Worm (Caenorhabditis elegans) whole organism, early embryonic: Measurements from ENCODE around the gene lurp-2.

ENCODE experiments used
- B0310.2 ChIP-seq: sonication (generic microtip); optimal IDR thresholded peaks from 2 replicates; lab custom pipeline; 2016; ENCODE audit warnings: mild to moderate bottlenecking, missing genetic modification characterization, missing compliant biosample characterization
- F13C5.2 ChIP-seq: sonication (generic microtip); optimal IDR thresholded peaks from 2 replicates; lab custom pipeline; 2017; ENCODE audit warnings: mild to moderate bottlenecking, missing genetic modification characterization, inconsistent platforms, missing compliant biosample characterization
- aly-1 ChIP-seq: sonication (generic microtip); optimal IDR thresholded peaks from 2 replicates; lab custom pipeline; 2016; ENCODE audit warnings: missing genetic modification characterization, missing compliant biosample characterization
- ama-1 ChIP-seq: fragments of 150-350 bp; optimal IDR thresholded peaks from 2 replicates; lab custom pipeline; 2014
- ceh-13 ChIP-seq: fragments of 200-800 bp; sonication (Bioruptor generic); optimal IDR thresholded peaks from 2 replicates; lab custom pipeline; 2018; ENCODE audit warnings: mild to moderate bottlenecking, missing genetic modification characterization, missing compliant biosample characterization
- ceh-36 ChIP-seq: sonication (generic microtip); optimal IDR thresholded peaks from 2 replicates; lab custom pipeline; 2016; ENCODE audit warnings: missing genetic modification characterization, inconsistent platforms, missing compliant biosample characterization
- ets-7 ChIP-seq: sonication (generic microtip); optimal IDR thresholded peaks from 2 replicates; lab custom pipeline; 2016; ENCODE audit warnings: missing genotype, missing genetic modification characterization, missing compliant biosample characterization
- flt-1 ChIP-seq: fragments of 200-800 bp; sonication (Bioruptor generic); IDR thresholded peaks from 2 replicates; pipeline ENCODE4 v1.3.6; 2022; ENCODE audit warnings: missing genetic modification characterization, missing compliant biosample characterization
- hmbx-1 ChIP-seq: sonication (generic microtip); optimal IDR thresholded peaks from 2 replicates; lab custom pipeline; 2016; ENCODE audit warnings: mild to moderate bottlenecking, missing genetic modification characterization, missing compliant biosample characterization
- hmg-4 ChIP-seq: fragments of 200-800 bp; sonication (Bioruptor generic); optimal IDR thresholded peaks from 2 replicates; lab custom pipeline; 2018; ENCODE audit warnings: mild to moderate bottlenecking, missing genetic modification characterization, missing compliant biosample characterization
- hnd-1 ChIP-seq: sonication (generic microtip); optimal IDR thresholded peaks from 2 replicates; lab custom pipeline; 2016; ENCODE audit warnings: missing genetic modification characterization, missing compliant biosample characterization
- pes-1 ChIP-seq: fragments of 200-800 bp; sonication (Bioruptor generic); IDR thresholded peaks from 2 replicates; pipeline ENCODE4 v1.3.6; 2022; ENCODE audit warnings: missing genetic modification reagents, missing genetic modification characterization, missing compliant biosample characterization
- scrt-1 ChIP-seq: fragments of 200-800 bp; sonication (Bioruptor generic); IDR thresholded peaks from 2 replicates; pipeline ENCODE4 v1.3.6; 2022; ENCODE audit warnings: missing genetic modification characterization, missing compliant biosample characterization
- sea-1 ChIP-seq: fragments of 200-800 bp; sonication (Bioruptor generic); conservative IDR thresholded peaks from 2 replicates; pipeline ENCODE4 v1.3.6; 2022; ENCODE audit warnings: missing genetic modification characterization, missing compliant biosample characterization
- tbx-11 ChIP-seq: fragments of 200-800 bp; sonication (Bioruptor generic); IDR thresholded peaks from 2 replicates; pipeline ENCODE4 v1.3.6; 2022; ENCODE audit warnings: missing genetic modification characterization, missing compliant biosample characterization
- tbx-37 ChIP-seq: fragments of 200-800 bp; sonication (Bioruptor generic); conservative IDR thresholded peaks from 2 replicates; pipeline ENCODE4 v1.3.6; 2022; ENCODE audit warnings: missing genetic modification reagents, missing genetic modification characterization, missing compliant biosample characterization
- tra-4 ChIP-seq: sonication (generic microtip); optimal IDR thresholded peaks from 2 replicates; lab custom pipeline; 2017; ENCODE audit warnings: missing genetic modification characterization, missing compliant biosample characterization

lurp-2 gene

ce11 chrV:13411992-13412298 is 41.5 kb upstream of the lurp-2 start:
- TF ChIP-seq hnd-1 (tag; lab: Kevin White, UChicago) (no peak), hmbx-1 (tag; lab: Kevin White, UChicago) (no peak), aly-1 (tag; lab: Kevin White, UChicago) (no peak), pes-1 (GFP tag; lab: Robert Waterston, UW) (no peak), ama-1 (lab: Kevin White, UChicago) (no peak), B0310.2 (no peak), F13C5.2 (tag; lab: Kevin White, UChicago) (no peak), sea-1 (GFP tag; lab: Robert Waterston, UW) (no peak), flt-1 (GFP tag; lab: Robert Waterston, UW) (no peak), tbx-37 (GFP tag; lab: Robert Waterston, UW) (no peak), ets-7 (tag; lab: Kevin White, UChicago) (no peak), scrt-1 (GFP tag; lab: Robert Waterston, UW) (no peak), ceh-36 (tag; lab: Kevin White, UChicago) (no peak), tra-4 (no peak), hmg-4 (GFP tag; lab: Kevin White, UChicago) (no peak), tbx-11 (no peak), ceh-13 (GFP tag; lab: Kevin White, UChicago) (no peak)

ce11 chrV:13413301-13413700 is 40.1 kb upstream of the lurp-2 start:
- TF ChIP-seq ceh-13 (GFP tag; lab: Kevin White, UChicago), result no peak
- TF ChIP-seq pes-1 (GFP tag; lab: Robert Waterston, UW), result no peak
- TF ChIP-seq aly-1 (tag; lab: Kevin White, UChicago), result no peak
- TF ChIP-seq hmg-4 (GFP tag; lab: Kevin White, UChicago), result no peak
- TF ChIP-seq ceh-36 (tag; lab: Kevin White, UChicago), result no peak

- TF ChIP-seq ets-7 (tag; lab: Kevin White, UChicago) (no peak), hmg-4 (GFP tag; lab: Kevin White, UChicago) (no peak), aly-1 (tag; lab: Kevin White, UChicago) (no peak), ceh-36 (tag; lab: Kevin White, UChicago) (no peak), F13C5.2 (tag; lab: Kevin White, UChicago) (no peak), hnd-1 (tag; lab: Kevin White, UChicago) (no peak), ama-1 (lab: Kevin White, UChicago) (no peak), scrt-1 (GFP tag; lab: Robert Waterston, UW) (no peak), tra-4 (no peak), tbx-11 (no peak), ceh-13 (GFP tag; lab: Kevin White, UChicago) (no peak), hmbx-1 (tag; lab: Kevin White, UChicago) (no peak), flt-1 (GFP tag; lab: Robert Waterston, UW) (no peak), pes-1 (GFP tag; lab: Robert Waterston, UW) (no peak), B0310.2 (no peak)
These were observed 38.8 kb upstream of the lurp-2 start, which contains the start of gene cut-2 for ce11 chrV:13414585-13414984. Gene cut-2 (plus strand): TSS chrV:13414949.

ce11 chrV:13415462-13415861 is 38.0 kb upstream of the lurp-2 start:
- TF ChIP-seq scrt-1 (GFP tag; lab: Robert Waterston, UW) (peak; percentile 67; the same call in 1 of the 2 replicates), ceh-36 (tag; lab: Kevin White, UChicago) (peak; percentile 35), aly-1 (tag; lab: Kevin White, UChicago) (peak; percentile 18), ceh-13 (GFP tag; lab: Kevin White, UChicago) (no peak), F13C5.2 (tag; lab: Kevin White, UChicago) (no peak)

- TF ChIP-seq B0310.2 (no peak), ceh-13 (GFP tag; lab: Kevin White, UChicago) (no peak), aly-1 (tag; lab: Kevin White, UChicago) (no peak), F13C5.2 (tag; lab: Kevin White, UChicago) (no peak), tbx-11 (no peak), hmbx-1 (tag; lab: Kevin White, UChicago) (no peak), hmg-4 (GFP tag; lab: Kevin White, UChicago) (no peak), ets-7 (tag; lab: Kevin White, UChicago) (no peak), flt-1 (GFP tag; lab: Robert Waterston, UW) (no peak), tra-4 (no peak)
These were observed 37.4 kb upstream of the lurp-2 start for ce11 chrV:13416076-13416475.

- TF ChIP-seq F13C5.2 (tag; lab: Kevin White, UChicago) (no peak), hmbx-1 (tag; lab: Kevin White, UChicago) (no peak), scrt-1 (GFP tag; lab: Robert Waterston, UW) (no peak), ceh-36 (tag; lab: Kevin White, UChicago) (no peak), flt-1 (GFP tag; lab: Robert Waterston, UW) (no peak), tbx-11 (no peak), hnd-1 (tag; lab: Kevin White, UChicago) (no peak)
These were observed 35.9 kb upstream of the lurp-2 start, which contains the start of gene F53F1.6 for ce11 chrV:13417513-13417912. Gene F53F1.6 (minus strand): TSS chrV:13417613.

- no peak for TF ChIP-seq ceh-36 (tag; lab: Kevin White, UChicago)
- TF ChIP-seq tbx-37 (GFP tag; lab: Robert Waterston, UW), result no peak
- no peak for TF ChIP-seq sea-1 (GFP tag; lab: Robert Waterston, UW)
- no peak for TF ChIP-seq F13C5.2 (tag; lab: Kevin White, UChicago)
- TF ChIP-seq aly-1 (tag; lab: Kevin White, UChicago), result no peak
- no peak for TF ChIP-seq hmg-4 (GFP tag; lab: Kevin White, UChicago)
- TF ChIP-seq B0310.2, result no peak
- no peak for TF ChIP-seq ceh-13 (GFP tag; lab: Kevin White, UChicago)
- TF ChIP-seq ama-1 (lab: Kevin White, UChicago), result no peak
- TF ChIP-seq hmbx-1 (tag; lab: Kevin White, UChicago), result no peak
- TF ChIP-seq hnd-1 (tag; lab: Kevin White, UChicago), result no peak
- no peak for TF ChIP-seq tbx-11
- TF ChIP-seq flt-1 (GFP tag; lab: Robert Waterston, UW), result no peak
- TF ChIP-seq tra-4, result no peak
- TF ChIP-seq ets-7 (tag; lab: Kevin White, UChicago), result no peak
- no peak for TF ChIP-seq scrt-1 (GFP tag; lab: Robert Waterston, UW)
- TF ChIP-seq pes-1 (GFP tag; lab: Robert Waterston, UW), result no peak
These were observed 32.8 kb upstream of the lurp-2 start, which contains the start of gene srv-8 for ce11 chrV:13420640-13421039. Gene srv-8 (minus strand): TSS chrV:13420740.
